Worm (Caenorhabditis elegans) whole organism, L4 larva: Measurements from ENCODE around the gene K08H2.4.

Experiments used
- F49E8.2 ChIP-seq: sonication (generic microtip); optimal IDR thresholded peaks from 2 replicates; lab custom pipeline; 2016; ENCODE audit warnings: missing compliant biosample characterization, mild to moderate bottlenecking, missing genetic modification characterization, borderline replicate concordance
- aly-2 ChIP-seq: sonication (generic microtip); optimal IDR thresholded peaks from 2 replicates; lab custom pipeline; 2018; ENCODE audit warnings: missing biosample characterization, missing genetic modification characterization
- ceh-28 ChIP-seq: fragments of 150-350 bp; optimal IDR thresholded peaks from 2 replicates; lab custom pipeline; 2014; ENCODE audit warnings: missing biosample characterization, missing genetic modification reagents, missing genetic modification characterization
- egl-43 ChIP-seq: fragments of 200-800 bp; sonication (Bioruptor generic); IDR thresholded peaks from 2 replicates; pipeline ENCODE4 v1.3.6; 2022; ENCODE audit warnings: missing genetic modification reagents, missing genetic modification characterization, missing compliant biosample characterization
- fkh-10 ChIP-seq: fragments of 150-350 bp; optimal IDR thresholded peaks from 2 replicates; lab custom pipeline; 2014; ENCODE audit warnings: missing biosample characterization, missing genetic modification reagents, missing genetic modification characterization
- fos-1 ChIP-seq: fragments of 150-350 bp; optimal IDR thresholded peaks from 2 replicates; lab custom pipeline; 2014; ENCODE audit warnings: missing biosample characterization, missing genetic modification characterization
- hif-1 ChIP-seq, 2 experiments: sonication (generic microtip); optimal IDR thresholded peaks; 2 replicates each; lab custom pipeline; 2016 to 2017; ENCODE audit warnings: missing compliant biosample characterization in 2 of 2, missing genetic modification characterization in 2 of 2, missing genetic modification reagents in 2 of 2, missing genotype in 2 of 2, mild to moderate bottlenecking in 1 of 2
- lin-15B ChIP-seq: fragments of 150-350 bp; sonication (generic microtip); optimal IDR thresholded peaks from 3 replicates; lab custom pipeline; 2014; ENCODE audit warnings: missing biosample characterization, missing genetic modification characterization
- mdl-1 ChIP-seq, 2 experiments: fragments of 150-350 bp in 1 of 2; sonication (generic microtip) in 1 of 2; optimal IDR thresholded peaks; 2 replicates each; lab custom pipeline; 2014 to 2017; ENCODE audit warnings: missing biosample characterization in 2 of 2, missing genetic modification characterization in 2 of 2
- nhr-28 ChIP-seq: fragments of 150-350 bp; optimal IDR thresholded peaks from 2 replicates; lab custom pipeline; 2014; ENCODE audit warnings: missing biosample characterization, missing genetic modification characterization
- unc-62 ChIP-seq, 3 experiments: fragments of 150-350 bp in 1 of 3; sonication (generic microtip); optimal IDR thresholded peaks in 2 of 3; peaks in 1 of 3; 1 replicate in 1 of 3; 2 replicates in 2 of 3; lab custom pipeline; 2014 to 2017; ENCODE audit warnings: missing biosample characterization in 3 of 3, missing genetic modification characterization in 3 of 3, missing genetic modification reagents in 3 of 3, missing genotype in 1 of 3

DNA sequence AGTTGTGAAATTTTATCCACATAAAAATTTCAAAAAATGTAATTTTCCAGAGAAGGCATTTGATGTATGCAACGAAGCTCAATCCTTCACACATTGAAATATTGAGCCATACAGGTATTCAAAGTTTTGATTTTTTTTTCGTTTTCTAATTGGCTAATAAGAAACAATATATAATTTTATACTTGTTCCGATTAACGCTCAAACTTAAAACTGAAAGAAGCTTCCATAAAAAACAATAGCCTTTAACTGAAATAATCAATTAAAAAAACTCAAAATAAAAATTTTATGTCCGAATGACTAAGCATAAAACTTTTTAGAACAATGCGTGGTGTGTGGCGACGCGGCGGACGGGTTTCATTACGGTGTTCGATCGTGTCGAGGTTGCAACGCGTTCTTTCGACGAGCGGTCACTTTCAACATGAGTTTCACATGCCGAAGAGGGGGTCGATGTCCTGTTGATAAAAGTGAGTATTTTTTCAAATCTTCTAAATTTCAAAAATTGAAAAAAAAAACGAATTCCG lies 13.7 kb downstream of the K08H2.4 start, which contains the start of gene nhr-32:
- no peak for TF ChIP-seq ceh-28 (tag; lab: Kevin White, UChicago)
- TF ChIP-seq F49E8.2 (tag; lab: Kevin White, UChicago): no peak
- TF ChIP-seq egl-43 (GFP tag; lab: Robert Waterston, UW): no peak
- TF ChIP-seq hif-1 (tag; optimal IDR thresholded peaks at IDR 0.05; lab: Kevin White, UChicago): no peak
- no peak for TF ChIP-seq lin-15B (tag; lab: Kevin White, UChicago)
- TF ChIP-seq unc-62 (GFP tag; optimal IDR thresholded peaks at IDR 0.05 in 1 of 2; lab: Kevin White, UChicago): peak in 1 of 2 experiments; percentile 89
- TF ChIP-seq unc-62 (tag; optimal IDR thresholded peaks at IDR 0.05; lab: Kevin White, UChicago): no peak
- peak in 1 of 2 experiments; percentile 22 for TF ChIP-seq mdl-1 (tag; optimal IDR thresholded peaks at IDR 0.05; lab: Kevin White, UChicago)
- TF ChIP-seq aly-2: no peak
- TF ChIP-seq fos-1 (tag; lab: Kevin White, UChicago): no peak
- TF ChIP-seq fkh-10 (GFP tag; lab: Kevin White, UChicago): no peak
- TF ChIP-seq nhr-28 (tag; lab: Kevin White, UChicago): no peak
